Fruit fly (Drosophila melanogaster) whole organism, prepupa: Measurements from ENCODE around the gene ci.

ENCODE experiments used
- Blimp-1 ChIP-seq: fragments of 200-800 bp; sonication (Bioruptor generic); optimal IDR thresholded peaks from 3 replicates; lab custom pipeline; 2017; ENCODE audit warnings: missing biosample characterization, missing genetic modification characterization, mild to moderate bottlenecking, moderate library complexity, missing genetic modification reagents
- CG10669 ChIP-seq: fragments of 200-800 bp; sonication (Bioruptor generic); optimal IDR thresholded peaks from 3 replicates; lab custom pipeline; 2018; ENCODE audit warnings: missing biosample characterization, mild to moderate bottlenecking, missing genetic modification characterization, moderate library complexity
- CG11294 ChIP-seq: fragments of 200-800 bp; sonication (Bioruptor generic); IDR thresholded peaks from 2 replicates; pipeline ENCODE4 v1.3.6; 2022; ENCODE audit warnings: missing biosample characterization, missing genetic modification characterization
- CG11762 ChIP-seq: fragments of 200-800 bp; sonication (Bioruptor generic); optimal IDR thresholded peaks from 3 replicates; lab custom pipeline; 2016; ENCODE audit warnings: missing biosample characterization, missing genetic modification characterization; ENCODE audit not compliant: insufficient read depth
- CG11902 ChIP-seq: fragments of 200-800 bp; sonication (Bioruptor generic); optimal IDR thresholded peaks from 3 replicates; lab custom pipeline; 2016; ENCODE audit warnings: missing biosample characterization, missing genetic modification characterization
- CG15336 ChIP-seq: fragments of 200-800 bp; sonication (Bioruptor generic); IDR thresholded peaks from 2 replicates; pipeline ENCODE4 v1.3.6; 2022; ENCODE audit warnings: missing biosample characterization, missing genetic modification characterization
- CG1621 ChIP-seq: fragments of 200-800 bp; sonication (Bioruptor generic); optimal IDR thresholded peaks from 3 replicates; lab custom pipeline; 2018; ENCODE audit warnings: missing biosample characterization, mild to moderate bottlenecking, missing genetic modification characterization
- CG16779 ChIP-seq: fragments of 200-800 bp; sonication (Bioruptor generic); optimal IDR thresholded peaks from 3 replicates; lab custom pipeline; 2017; ENCODE audit warnings: missing biosample characterization, mild to moderate bottlenecking, missing genetic modification characterization
- CG3032 ChIP-seq: fragments of 200-800 bp; optimal IDR thresholded peaks from 2 replicates; lab custom pipeline; 2019; ENCODE audit warnings: missing biosample characterization, mild to moderate bottlenecking, missing genetic modification characterization, moderate library complexity
- CG31627 ChIP-seq: fragments of 200-800 bp; sonication (Bioruptor generic); optimal IDR thresholded peaks from 3 replicates; lab custom pipeline; 2016; ENCODE audit warnings: missing biosample characterization, missing genetic modification characterization
- CG32006 ChIP-seq: fragments of 200-800 bp; sonication (Bioruptor generic); optimal IDR thresholded peaks from 3 replicates; lab custom pipeline; 2017; ENCODE audit warnings: missing biosample characterization, mild to moderate bottlenecking, missing genetic modification characterization
- CG34406 ChIP-seq: fragments of 200-800 bp; sonication (Bioruptor generic); optimal IDR thresholded peaks from 3 replicates; lab custom pipeline; 2016; ENCODE audit warnings: missing biosample characterization, missing genetic modification characterization
- CG3919 ChIP-seq: fragments of 200-800 bp; sonication (Bioruptor generic); optimal IDR thresholded peaks from 3 replicates; lab custom pipeline; 2016; ENCODE audit warnings: missing biosample characterization, missing genetic modification characterization
- CG6276 ChIP-seq: fragments of 200-800 bp; sonication (Bioruptor generic); optimal IDR thresholded peaks from 2 replicates; lab custom pipeline; 2017; ENCODE audit warnings: missing biosample characterization, mild to moderate bottlenecking, missing genetic modification characterization
- CG6792 ChIP-seq: fragments of 200-800 bp; sonication (Bioruptor generic); optimal IDR thresholded peaks from 3 replicates; lab custom pipeline; 2016; ENCODE audit warnings: missing biosample characterization, missing genetic modification characterization
- CG6854 ChIP-seq: fragments of 200-800 bp; sonication (Bioruptor generic); optimal IDR thresholded peaks from 2 replicates; lab custom pipeline; 2017; ENCODE audit warnings: missing biosample characterization, mild to moderate bottlenecking, missing genetic modification characterization
- CG7368 ChIP-seq: fragments of 200-800 bp; sonication (Bioruptor generic); optimal IDR thresholded peaks from 3 replicates; lab custom pipeline; 2016; ENCODE audit warnings: missing biosample characterization, missing genetic modification characterization
- CG8119 ChIP-seq: fragments of 200-800 bp; sonication (Bioruptor generic); IDR thresholded peaks from 3 replicates; pipeline ENCODE4 v1.3.6; 2022; ENCODE audit warnings: missing biosample characterization, missing genetic modification characterization
- Eip78C ChIP-seq: fragments of 200-800 bp; sonication (Bioruptor generic); peaks from one replicate; lab custom pipeline; 2016; ENCODE audit warnings: missing biosample characterization, missing genetic modification characterization
- Ets21C ChIP-seq: fragments of 200-800 bp; sonication (Bioruptor generic); optimal IDR thresholded peaks from 3 replicates; lab custom pipeline; 2016; ENCODE audit warnings: missing biosample characterization, missing genetic modification characterization
- Ets96B ChIP-seq: fragments of 200-800 bp; optimal IDR thresholded peaks from 2 replicates; lab custom pipeline; 2019; ENCODE audit warnings: missing biosample characterization, mild to moderate bottlenecking, missing genetic modification characterization, moderate library complexity
- Hr38 ChIP-seq: sonication (Bioruptor generic); optimal IDR thresholded peaks from 2 replicates; lab custom pipeline; 2016; ENCODE audit warnings: missing biosample characterization, missing genetic modification characterization
- Hr39 ChIP-seq: fragments of 200-800 bp; sonication (Bioruptor generic); optimal IDR thresholded peaks from 2 replicates; lab custom pipeline; 2016; ENCODE audit warnings: missing biosample characterization, missing genetic modification characterization
- Hr4 ChIP-seq: fragments of 200-800 bp; sonication (Bioruptor generic); optimal IDR thresholded peaks from 3 replicates; lab custom pipeline; 2016; ENCODE audit warnings: missing biosample characterization, missing genetic modification characterization
- Lpt ChIP-seq: fragments of 200-800 bp; sonication (Bioruptor generic); optimal IDR thresholded peaks from 3 replicates; lab custom pipeline; 2016; ENCODE audit warnings: missing biosample characterization, missing genetic modification characterization
- Met ChIP-seq: fragments of 200-800 bp; sonication (Bioruptor generic); optimal IDR thresholded peaks from 3 replicates; lab custom pipeline; 2016; ENCODE audit warnings: missing biosample characterization, missing genetic modification characterization
- OdsH ChIP-seq: fragments of 200-800 bp; sonication (Bioruptor generic); optimal IDR thresholded peaks from 3 replicates; lab custom pipeline; 2016; ENCODE audit warnings: missing biosample characterization, missing genetic modification characterization
- Sox102F ChIP-seq: fragments of 200-800 bp; sonication (Bioruptor generic); optimal IDR thresholded peaks from 2 replicates; lab custom pipeline; 2016; ENCODE audit warnings: missing biosample characterization, mild to moderate bottlenecking, missing genetic modification characterization
- Sox14 ChIP-seq: fragments of 200-800 bp; sonication (Bioruptor generic); optimal IDR thresholded peaks from 3 replicates; lab custom pipeline; 2016; ENCODE audit warnings: missing biosample characterization, missing genetic modification characterization
- Sox15 ChIP-seq: fragments of 200-800 bp; sonication (Bioruptor generic); optimal IDR thresholded peaks from 3 replicates; lab custom pipeline; 2016; ENCODE audit warnings: missing biosample characterization, missing genetic modification characterization
- achi ChIP-seq: fragments of 200-800 bp; sonication (Bioruptor generic); optimal IDR thresholded peaks from 3 replicates; lab custom pipeline; 2016; ENCODE audit warnings: missing biosample characterization, missing genetic modification characterization
- acj6 ChIP-seq: fragments of 200-800 bp; sonication (Bioruptor generic); optimal IDR thresholded peaks from 3 replicates; lab custom pipeline; 2016; ENCODE audit warnings: missing biosample characterization, missing genetic modification characterization
- dac ChIP-seq: fragments of 200-800 bp; sonication (Bioruptor generic); optimal IDR thresholded peaks from 2 replicates; lab custom pipeline; 2017; ENCODE audit warnings: missing biosample characterization, mild to moderate bottlenecking, missing genetic modification characterization
- dsx ChIP-seq: fragments of 200-800 bp; optimal IDR thresholded peaks from 3 replicates; lab custom pipeline; 2019; ENCODE audit warnings: missing biosample characterization, mild to moderate bottlenecking, missing genetic modification characterization, moderate library complexity; ENCODE audit not compliant: poor library complexity, severe bottlenecking
- eg ChIP-seq: fragments of 200-800 bp; sonication (Bioruptor generic); IDR thresholded peaks from 3 replicates; pipeline ENCODE4 v1.3.6; 2022; ENCODE audit warnings: missing biosample characterization, missing genetic modification characterization
- esn ChIP-seq: fragments of 200-800 bp; sonication (Bioruptor generic); optimal IDR thresholded peaks from 2 replicates; lab custom pipeline; 2016; ENCODE audit warnings: missing biosample characterization, mild to moderate bottlenecking, missing genetic modification characterization, moderate library complexity
- fd59A ChIP-seq: fragments of 200-800 bp; sonication (Bioruptor generic); optimal IDR thresholded peaks from 2 replicates; lab custom pipeline; 2017; ENCODE audit warnings: missing biosample characterization, mild to moderate bottlenecking, missing genetic modification characterization, missing genetic modification reagents
- fkh ChIP-seq: fragments of 200-800 bp; sonication (Bioruptor generic); optimal IDR thresholded peaks from 3 replicates; lab custom pipeline; 2017; ENCODE audit warnings: missing biosample characterization, mild to moderate bottlenecking, missing genetic modification characterization, moderate library complexity
- lz ChIP-seq: fragments of 200-800 bp; sonication (Bioruptor generic); optimal IDR thresholded peaks from 3 replicates; lab custom pipeline; 2016; ENCODE audit warnings: missing biosample characterization, missing genetic modification characterization
- net ChIP-seq: fragments of 200-800 bp; sonication (Bioruptor generic); optimal IDR thresholded peaks from 3 replicates; lab custom pipeline; 2016; ENCODE audit warnings: missing biosample characterization, missing genetic modification characterization
- pdm3 ChIP-seq: fragments of 200-800 bp; sonication (Bioruptor generic); optimal IDR thresholded peaks from 3 replicates; lab custom pipeline; 2016; ENCODE audit warnings: missing biosample characterization, missing genetic modification characterization
- salr ChIP-seq, 2 experiments: fragments of 200-800 bp; sonication (Bioruptor generic); optimal IDR thresholded peaks; 3 replicates each; lab custom pipeline; 2016 to 2018; ENCODE audit warnings: missing biosample characterization in 2 of 2, missing genetic modification characterization in 2 of 2, mild to moderate bottlenecking in 1 of 2
- spab ChIP-seq: fragments of 200-800 bp; sonication (Bioruptor generic); optimal IDR thresholded peaks from 2 replicates; lab custom pipeline; 2017; ENCODE audit warnings: missing biosample characterization, mild to moderate bottlenecking, missing genetic modification characterization, missing genetic modification reagents
- topi ChIP-seq: fragments of 200-800 bp; sonication (Bioruptor generic); optimal IDR thresholded peaks from 3 replicates; lab custom pipeline; 2016; ENCODE audit warnings: missing biosample characterization, missing genetic modification characterization

Gene ci

dm6 chr4:43179-43935 lies 13.5 kb downstream of the ci start, which contains the start of gene PlexB:
TSS of gene PlexB (minus strand) at chr4:43778.
- TF ChIP-seq pdm3 (GFP tag; lab: Kevin White, UChicago) (peak; percentile 24), salr (GFP tag; optimal IDR thresholded peaks at IDR 0.05; lab: Kevin White, UChicago) (no peak), dsx (GFP tag; lab: Kevin White, UChicago) (peak; percentile 32), Hr4 (GFP tag; lab: Kevin White, UChicago) (no peak), acj6 (GFP tag; lab: Kevin White, UChicago) (no peak), CG11762 (no peak), CG6276 (no peak), fd59A (GFP tag; lab: Kevin White, UChicago) (no peak), CG3032 (tag; lab: Kevin White, UChicago) (peak; percentile 31), CG31627 (peak; percentile 27), CG1621 (tag; lab: Kevin White, UChicago) (no peak), Hr39 (GFP tag; lab: Kevin White, UChicago) (peak; percentile 33), Blimp-1 (GFP tag; lab: Kevin White, UChicago) (no peak), CG3919 (GFP tag; lab: Kevin White, UChicago) (no peak), CG11294 (no peak; the same call in 1 of the 2 replicates), CG15336 (no peak), OdsH (GFP tag; lab: Kevin White, UChicago) (no peak), lz (GFP tag; lab: Kevin White, UChicago) (peak; percentile 11), CG8119 (no peak), Sox102F (GFP tag; lab: Kevin White, UChicago) (no peak), topi (peak; percentile 5), Eip78C (peak; percentile 62), CG6792 (GFP tag; lab: Kevin White, UChicago) (no peak), achi (GFP tag; lab: Kevin White, UChicago) (no peak), CG11902 (GFP tag; lab: Kevin White, UChicago) (no peak), CG16779 (no peak), CG6854 (no peak), fkh (GFP tag; lab: Kevin White, UChicago) (peak; percentile 70), Ets21C (no peak)

- no peak for TF ChIP-seq net (GFP tag; lab: Kevin White, UChicago)
- no peak for TF ChIP-seq CG3919 (GFP tag; lab: Kevin White, UChicago)
- TF ChIP-seq Sox15 (GFP tag; lab: Kevin White, UChicago) = no peak
- no peak for TF ChIP-seq acj6 (GFP tag; lab: Kevin White, UChicago)
- TF ChIP-seq spab = no peak
- TF ChIP-seq Sox14 (GFP tag; lab: Kevin White, UChicago) = no peak
- no peak for TF ChIP-seq Hr4 (GFP tag; lab: Kevin White, UChicago)
- no peak for TF ChIP-seq fkh (GFP tag; lab: Kevin White, UChicago)
- no peak for TF ChIP-seq dac (GFP tag; lab: Kevin White, UChicago)
- TF ChIP-seq CG6276 = no peak
- TF ChIP-seq Sox102F (GFP tag; lab: Kevin White, UChicago) = no peak
- no peak for TF ChIP-seq dsx (GFP tag; lab: Kevin White, UChicago)
- no peak for TF ChIP-seq Eip78C
- no peak for TF ChIP-seq CG8119
- no peak for TF ChIP-seq Ets96B (tag; lab: Kevin White, UChicago)
These were observed 14.5 kb downstream of the ci start for dm6 chr4:42352-42751.

dm6 chr4:1409-1808 lies 55.4 kb downstream of the ci start:
- no peak for TF ChIP-seq Blimp-1 (GFP tag; lab: Kevin White, UChicago)

- TF ChIP-seq Lpt (GFP tag; lab: Kevin White, UChicago) (no peak), CG34406 (no peak), CG7368 (GFP tag; lab: Kevin White, UChicago) (no peak), Sox102F (GFP tag; lab: Kevin White, UChicago) (no peak), OdsH (GFP tag; lab: Kevin White, UChicago) (no peak), CG11762 (no peak), CG11902 (GFP tag; lab: Kevin White, UChicago) (no peak), esn (no peak), CG6276 (no peak), CG11294 (no peak), eg (no peak), CG6792 (GFP tag; lab: Kevin White, UChicago) (no peak), Met (GFP tag; lab: Kevin White, UChicago) (no peak), CG10669 (GFP tag; lab: Kevin White, UChicago) (no peak), dac (GFP tag; lab: Kevin White, UChicago) (no peak), CG8119 (no peak), CG32006 (GFP tag; lab: Kevin White, UChicago) (no peak), Hr38 (GFP tag; lab: Kevin White, UChicago) (no peak)
- TF ChIP-seq, all 60 proteins: peak for 0
These were observed 56.3 kb downstream of the ci start, which contains the start of gene JYalpha for dm6 chr4:579-978. TSS of gene JYalpha (plus strand) at chr4:879.
